Worm (Caenorhabditis elegans) whole organism, young adult: ENCODE results near the gene ftr-1.

ENCODE experiments used
- D2030.7 ChIP-seq: fragments of 200-800 bp; sonication (Bioruptor generic); IDR thresholded peaks from 2 replicates; pipeline ENCODE4 v1.3.6; 2022; ENCODE audit warnings: missing genetic modification reagents, missing genetic modification characterization, missing compliant biosample characterization
- F23B12.7 ChIP-seq: sonication (generic microtip); optimal IDR thresholded peaks from 2 replicates; lab custom pipeline; 2017; ENCODE audit warnings: missing genetic modification characterization, mild to moderate bottlenecking, missing compliant biosample characterization, antibody characterized with exemption, moderate library complexity; ENCODE audit not compliant: insufficient read depth
- akir-1 ChIP-seq: fragments of 200-800 bp; sonication (Bioruptor generic); optimal IDR thresholded peaks from 2 replicates; lab custom pipeline; 2018; ENCODE audit warnings: mild to moderate bottlenecking, missing genetic modification characterization, moderate library complexity, missing compliant biosample characterization
- dpff-1 ChIP-seq: sonication (generic microtip); optimal IDR thresholded peaks from 2 replicates; lab custom pipeline; 2017; ENCODE audit warnings: mild to moderate bottlenecking, missing genetic modification characterization, missing compliant biosample characterization
- ekl-4 ChIP-seq: fragments of 200-800 bp; sonication (Bioruptor generic); IDR thresholded peaks from 2 replicates; pipeline ENCODE4 v1.3.6; 2022; ENCODE audit warnings: missing genetic modification reagents, missing genetic modification characterization, missing compliant biosample characterization
- lin-54 ChIP-seq: fragments of 200-800 bp; sonication (Bioruptor generic); optimal IDR thresholded peaks from 2 replicates; lab custom pipeline; 2018; ENCODE audit warnings: mild to moderate bottlenecking, missing genetic modification characterization, missing compliant biosample characterization
- nhr-90 ChIP-seq: sonication (generic microtip); optimal IDR thresholded peaks from 2 replicates; lab custom pipeline; 2016; ENCODE audit warnings: missing genotype, mild to moderate bottlenecking, missing genetic modification characterization, missing compliant biosample characterization
- snpc-1.3 ChIP-seq: sonication (generic microtip); optimal IDR thresholded peaks from 2 replicates; lab custom pipeline; 2017; ENCODE audit warnings: missing genetic modification characterization, mild to moderate bottlenecking, missing compliant biosample characterization, antibody characterized with exemption, moderate library complexity, missing genotype, missing genetic modification reagents; ENCODE audit not compliant: insufficient read depth
- snpc-4 ChIP-seq, 5 experiments: fragments of 150-350 bp in 1 of 5; sonication (generic microtip) in 4 of 5; optimal IDR thresholded peaks; 2 replicates each; lab custom pipeline; 2014 to 2018; ENCODE audit warnings: missing genetic modification characterization in 5 of 5, missing biosample characterization in 3 of 5, antibody characterized with exemption in 2 of 5, mild to moderate bottlenecking in 2 of 5, missing compliant biosample characterization in 2 of 5, missing genotype in 2 of 5, moderate library complexity in 2 of 5, missing genetic modification reagents in 1 of 5
- unc-62 ChIP-seq: fragments of 150-350 bp; optimal IDR thresholded peaks from 2 replicates; lab custom pipeline; 2014; ENCODE audit warnings: missing biosample characterization, missing genetic modification reagents, missing genetic modification characterization
- ztf-22 ChIP-seq: fragments of 200-800 bp; sonication (Bioruptor generic); optimal IDR thresholded peaks from 2 replicates; lab custom pipeline; 2018; ENCODE audit warnings: mild to moderate bottlenecking, missing genetic modification characterization, moderate library complexity, missing compliant biosample characterization

DNA sequence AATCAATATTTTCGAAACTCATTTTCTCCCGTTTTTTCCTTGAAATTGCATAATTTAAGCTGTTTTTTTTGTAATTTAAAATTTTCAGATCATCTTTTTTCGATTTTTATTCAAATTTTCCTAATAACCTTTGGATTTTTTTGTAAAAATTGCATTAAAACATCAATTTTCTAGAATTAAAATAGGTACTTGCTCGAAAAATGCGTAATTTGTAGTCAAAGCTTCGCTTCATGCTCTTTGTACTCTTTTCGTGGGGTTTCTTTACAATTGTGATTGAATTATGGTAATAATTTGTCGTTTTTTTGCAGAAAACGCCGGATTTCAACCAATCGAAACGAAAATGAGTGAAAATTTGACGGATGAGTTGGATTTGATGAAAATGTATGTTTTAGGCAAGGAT, 2.2 kb downstream of the ftr-1 start, which contains the start of gene fog-2:
- TF ChIP-seq nhr-90 (tag; lab: Kevin White, UChicago), result no peak
- no peak for TF ChIP-seq snpc-1.3 (tag; lab: Kevin White, UChicago)
- no peak for TF ChIP-seq lin-54
- no peak for TF ChIP-seq F23B12.7 (tag; lab: Kevin White, UChicago)
- no peak for TF ChIP-seq snpc-4 (GFP tag; optimal IDR thresholded peaks at IDR 0.05; lab: Kevin White, UChicago)
- no peak for TF ChIP-seq snpc-4 (tag; optimal IDR thresholded peaks at IDR 0.05; lab: Kevin White, UChicago)
- no peak for TF ChIP-seq unc-62 (GFP tag; lab: Kevin White, UChicago)
- TF ChIP-seq akir-1, result no peak
- no peak for TF ChIP-seq dpff-1 (tag; lab: Kevin White, UChicago)
- no peak for TF ChIP-seq D2030.7 (GFP tag; lab: Robert Waterston, UW)
- TF ChIP-seq ekl-4, result no peak
- no peak for TF ChIP-seq ztf-22
